Fruit fly (Drosophila melanogaster) whole organism, embryonic: ENCODE measurements around the gene Pxn.

Experiments
- Blimp-1 ChIP-seq: fragments of 200-800 bp; sonication (Bioruptor generic); optimal IDR thresholded peaks from 3 replicates; lab custom pipeline; 2018; ENCODE audit warnings: missing biosample characterization, missing genetic modification characterization, mild to moderate bottlenecking, moderate library complexity, missing genetic modification reagents
- CG10209 ChIP-seq: fragments of 200-800 bp; sonication (Bioruptor generic); optimal IDR thresholded peaks from 3 replicates; lab custom pipeline; 2017; ENCODE audit warnings: missing biosample characterization, mild to moderate bottlenecking, missing genetic modification characterization, missing genetic modification reagents
- CG11085 ChIP-seq: fragments of 200-800 bp; sonication (Bioruptor generic); IDR thresholded peaks from 2 replicates; pipeline ENCODE4 v1.3.6; 2022; ENCODE audit warnings: missing biosample characterization, missing genetic modification characterization
- CG11504 ChIP-seq: fragments of 200-800 bp; sonication (Bioruptor generic); optimal IDR thresholded peaks from 3 replicates; lab custom pipeline; 2019; ENCODE audit warnings: missing biosample characterization, mild to moderate bottlenecking, missing genetic modification characterization, moderate library complexity
- CG14014 ChIP-seq: fragments of 200-800 bp; sonication (Bioruptor generic); IDR thresholded peaks from 2 replicates; pipeline ENCODE4 v1.3.6; 2022; ENCODE audit warnings: missing biosample characterization, missing genetic modification characterization
- CG15479 ChIP-seq: fragments of 200-800 bp; sonication (Bioruptor generic); optimal IDR thresholded peaks from 3 replicates; lab custom pipeline; 2019; ENCODE audit warnings: missing biosample characterization, mild to moderate bottlenecking, missing genetic modification characterization, moderate library complexity
- CG16863 ChIP-seq: fragments of 200-800 bp; sonication (Bioruptor generic); optimal IDR thresholded peaks from 3 replicates; lab custom pipeline; 2016; ENCODE audit warnings: missing biosample characterization, missing genetic modification characterization
- CG2120 ChIP-seq: fragments of 200-800 bp; sonication (Bioruptor generic); optimal IDR thresholded peaks from 3 replicates; lab custom pipeline; 2016; ENCODE audit warnings: missing biosample characterization, missing genetic modification characterization
- CG34422 ChIP-seq: fragments of 200-800 bp; sonication (Bioruptor generic); IDR thresholded peaks from 3 replicates; pipeline ENCODE4 v1.3.6; 2022; ENCODE audit warnings: missing biosample characterization, missing genetic modification characterization
- CG3838 ChIP-seq: fragments of 200-800 bp; sonication (Bioruptor generic); optimal IDR thresholded peaks from 3 replicates; lab custom pipeline; 2016; ENCODE audit warnings: missing biosample characterization, missing genetic modification characterization
- CG43689 ChIP-seq: fragments of 200-800 bp; sonication (Bioruptor generic); IDR thresholded peaks from 2 replicates; pipeline ENCODE4 v1.3.6; 2022; ENCODE audit warnings: missing biosample characterization, missing genetic modification characterization
- CG4730 ChIP-seq: fragments of 200-800 bp; sonication (Bioruptor generic); IDR thresholded peaks from 2 replicates; pipeline ENCODE4 v1.3.6; 2022; ENCODE audit warnings: missing biosample characterization, missing genetic modification characterization
- CG6254 ChIP-seq: fragments of 200-800 bp; sonication (Bioruptor generic); optimal IDR thresholded peaks from 3 replicates; lab custom pipeline; 2017; ENCODE audit warnings: mild to moderate bottlenecking, missing biosample characterization, missing genetic modification reagents, missing genetic modification characterization
- CG6654 ChIP-seq: fragments of 200-800 bp; sonication (Bioruptor generic); optimal IDR thresholded peaks from 2 replicates; lab custom pipeline; 2017; ENCODE audit warnings: missing biosample characterization, mild to moderate bottlenecking, missing genetic modification characterization
- CG7963 ChIP-seq: fragments of 200-800 bp; sonication (Bioruptor generic); IDR thresholded peaks from 3 replicates; pipeline ENCODE4 v1.3.6; 2022; ENCODE audit warnings: missing biosample characterization, missing genetic modification characterization; ENCODE audit not compliant: partially characterized antibody
- CG8388 ChIP-seq: fragments of 200-800 bp; sonication (Bioruptor generic); optimal IDR thresholded peaks from 2 replicates; lab custom pipeline; 2019; ENCODE audit warnings: missing biosample characterization, mild to moderate bottlenecking, missing genetic modification characterization, moderate library complexity
- CG9215 ChIP-seq: fragments of 200-800 bp; sonication (Bioruptor generic); IDR thresholded peaks from 2 replicates; pipeline ENCODE4 v1.3.6; 2022; ENCODE audit warnings: missing biosample characterization, missing genetic modification characterization
- Chrac-16 ChIP-seq: fragments of 200-800 bp; sonication (Bioruptor generic); optimal IDR thresholded peaks from 3 replicates; lab custom pipeline; 2016; ENCODE audit warnings: missing biosample characterization, missing genetic modification characterization
- D ChIP-seq, 2 experiments: fragments of 200-800 bp in 1 of 2; fragments of >200 bp in 1 of 2; sonication (Bioruptor generic) in 1 of 2; optimal IDR thresholded peaks; 2 replicates in 1 of 2; 3 replicates in 1 of 2; lab custom pipeline; 2017; ENCODE audit warnings: mild to moderate bottlenecking in 1 of 2, missing biosample characterization in 1 of 2, missing genetic modification characterization in 1 of 2, missing genetic modification reagents in 1 of 2
- Drgx ChIP-seq: fragments of 200-800 bp; sonication (Bioruptor generic); IDR thresholded peaks from 2 replicates; pipeline ENCODE4 v1.3.6; 2022; ENCODE audit warnings: missing biosample characterization, missing genetic modification characterization
- HLH54F ChIP-seq: fragments of 200-800 bp; sonication (Bioruptor generic); optimal IDR thresholded peaks from 3 replicates; lab custom pipeline; 2016; ENCODE audit warnings: missing biosample characterization, missing genetic modification characterization
- Hr78 ChIP-seq, 2 experiments: fragments of 200-800 bp in 1 of 2; fragments of >200 bp in 1 of 2; sonication (Bioruptor generic) in 1 of 2; optimal IDR thresholded peaks; 2 replicates each; lab custom pipeline; 2017 to 2019; ENCODE audit warnings: missing biosample characterization in 2 of 2, missing genetic modification characterization in 2 of 2, mild to moderate bottlenecking in 1 of 2, moderate library complexity in 1 of 2
- MESR4 ChIP-seq: fragments of 200-800 bp; sonication (Bioruptor generic); optimal IDR thresholded peaks from 2 replicates; lab custom pipeline; 2018; ENCODE audit warnings: missing biosample characterization, mild to moderate bottlenecking, missing genetic modification characterization, moderate library complexity
- NK7.1 ChIP-seq: fragments of 200-800 bp; sonication (Bioruptor generic); optimal IDR thresholded peaks from 3 replicates; lab custom pipeline; 2016; ENCODE audit warnings: missing biosample characterization, missing genetic modification characterization
- Nf-YB ChIP-seq: fragments of 200-800 bp; sonication (Bioruptor generic); optimal IDR thresholded peaks from 3 replicates; lab custom pipeline; 2019; ENCODE audit warnings: missing biosample characterization, mild to moderate bottlenecking, missing genetic modification characterization, moderate library complexity
- Rfx ChIP-seq: fragments of 200-800 bp; sonication (Bioruptor generic); IDR thresholded peaks from 2 replicates; pipeline ENCODE4 v1.3.6; 2022; ENCODE audit warnings: missing biosample characterization, missing genetic modification characterization
- Taf1 ChIP-seq: fragments of 200-800 bp; sonication (Bioruptor generic); IDR thresholded peaks from 2 replicates; pipeline ENCODE4 v1.3.6; 2022; ENCODE audit warnings: missing biosample characterization, missing genetic modification characterization
- amos ChIP-seq: fragments of 200-800 bp; sonication (Bioruptor generic); IDR thresholded peaks from 2 replicates; pipeline ENCODE4 v1.3.6; 2022; ENCODE audit warnings: missing biosample characterization, missing genetic modification characterization; ENCODE audit not compliant: partially characterized antibody
- cas ChIP-seq: fragments of 200-800 bp; sonication (Bioruptor generic); IDR thresholded peaks from 2 replicates; pipeline ENCODE4 v1.3.6; 2022; ENCODE audit warnings: missing biosample characterization, missing genetic modification characterization
- cg ChIP-seq: fragments of 200-800 bp; sonication (Bioruptor generic); optimal IDR thresholded peaks from 3 replicates; lab custom pipeline; 2019; ENCODE audit warnings: missing biosample characterization, mild to moderate bottlenecking, missing genetic modification characterization, moderate library complexity
- chif ChIP-seq, 2 experiments: fragments of 200-800 bp; sonication (Bioruptor generic); optimal IDR thresholded peaks; 3 replicates each; lab custom pipeline; 2016; ENCODE audit warnings: missing biosample characterization in 2 of 2, missing genetic modification characterization in 2 of 2
- chm ChIP-seq: fragments of 200-800 bp; sonication (Bioruptor generic); IDR thresholded peaks from 2 replicates; pipeline ENCODE4 v1.3.6; 2022; ENCODE audit warnings: missing biosample characterization, missing genetic modification characterization
- croc ChIP-seq: fragments of 200-800 bp; sonication (Bioruptor generic); conservative IDR thresholded peaks from 3 replicates; pipeline ENCODE4 v1.3.6; 2022; ENCODE audit warnings: missing biosample characterization, missing genetic modification characterization
- dati ChIP-seq: fragments of 200-800 bp; sonication (Bioruptor generic); IDR thresholded peaks from 2 replicates; pipeline ENCODE4 v1.3.6; 2022; ENCODE audit warnings: missing biosample characterization, missing genetic modification characterization
- fd64A ChIP-seq: fragments of 200-800 bp; sonication (Bioruptor generic); optimal IDR thresholded peaks from 3 replicates; lab custom pipeline; 2018; ENCODE audit warnings: missing biosample characterization, mild to moderate bottlenecking, missing genetic modification characterization
- gsb ChIP-seq: fragments of 200-800 bp; sonication (Bioruptor generic); IDR thresholded peaks from 2 replicates; pipeline ENCODE4 v1.3.6; 2022; ENCODE audit warnings: missing biosample characterization, missing genetic modification characterization
- hth ChIP-seq: fragments of >200 bp; optimal IDR thresholded peaks from 2 replicates; lab custom pipeline; 2017; ENCODE audit warnings: inconsistent platforms
- jumu ChIP-seq: fragments of 200-800 bp; sonication (Bioruptor generic); optimal IDR thresholded peaks from 3 replicates; lab custom pipeline; 2016; ENCODE audit warnings: missing biosample characterization, missing genetic modification characterization
- repo ChIP-seq: fragments of 200-800 bp; sonication (Bioruptor generic); optimal IDR thresholded peaks from 2 replicates; lab custom pipeline; 2016; ENCODE audit warnings: missing biosample characterization, missing genetic modification characterization
- shn ChIP-seq: fragments of 200-800 bp; sonication (Bioruptor generic); optimal IDR thresholded peaks from 3 replicates; lab custom pipeline; 2016; ENCODE audit warnings: missing biosample characterization, missing genetic modification characterization
- slp2 ChIP-seq: fragments of 200-800 bp; sonication (Bioruptor generic); optimal IDR thresholded peaks from 2 replicates; lab custom pipeline; 2016; ENCODE audit warnings: missing biosample characterization, missing genetic modification characterization
- sna ChIP-seq: fragments of 200-800 bp; sonication (Bioruptor generic); IDR thresholded peaks from 2 replicates; pipeline ENCODE4 v1.3.6; 2022; ENCODE audit warnings: missing biosample characterization, missing genetic modification characterization; ENCODE audit not compliant: partially characterized antibody
- sob ChIP-seq: fragments of 200-800 bp; sonication (Bioruptor generic); IDR thresholded peaks from 2 replicates; pipeline ENCODE4 v1.3.6; 2022; ENCODE audit warnings: missing biosample characterization, missing genetic modification characterization
- sqz ChIP-seq: fragments of 200-800 bp; sonication (Bioruptor generic); optimal IDR thresholded peaks from 3 replicates; lab custom pipeline; 2018; ENCODE audit warnings: missing biosample characterization, mild to moderate bottlenecking, missing genetic modification characterization
- tap ChIP-seq: fragments of 200-800 bp; optimal IDR thresholded peaks from 3 replicates; lab custom pipeline; 2019; ENCODE audit warnings: missing biosample characterization, mild to moderate bottlenecking, missing genetic modification characterization, moderate library complexity
- tll ChIP-seq, 2 experiments: fragments of 200-800 bp in 1 of 2; fragments of >200 bp in 1 of 2; sonication (Bioruptor generic) in 1 of 2; optimal IDR thresholded peaks; 2 replicates each; lab custom pipeline; 2017 to 2019; ENCODE audit warnings: missing biosample characterization in 2 of 2, missing genetic modification characterization in 2 of 2, mild to moderate bottlenecking in 1 of 2, moderate library complexity in 1 of 2
- wek ChIP-seq: fragments of 200-800 bp; sonication (Bioruptor generic); optimal IDR thresholded peaks from 3 replicates; lab custom pipeline; 2018; ENCODE audit warnings: missing biosample characterization, mild to moderate bottlenecking, missing genetic modification characterization, moderate library complexity
- zfh1 ChIP-seq: fragments of 200-800 bp; sonication (Bioruptor generic); IDR thresholded peaks from 3 replicates; pipeline ENCODE4 v1.3.6; 2022; ENCODE audit warnings: missing biosample characterization, missing genetic modification characterization

The Pxn gene

dm6 chr3L:2586804-2587561, 42.9 kb downstream of the Pxn start, which contains the start of gene RpL8 (continued):
- TF ChIP-seq jumu (GFP tag; lab: Kevin White, UChicago) (peak; percentile 53), CG16863 (GFP tag; lab: Kevin White, UChicago) (peak; percentile 67), CG34422 (peak; percentile 87), slp2 (GFP tag; lab: Kevin White, UChicago) (peak; percentile 79), CG15479 (GFP tag; lab: Kevin White, UChicago) (no peak), shn (GFP tag; lab: Kevin White, UChicago) (peak; percentile 62), Chrac-16 (GFP tag; lab: Kevin White, UChicago) (peak; percentile 66), CG43689 (GFP tag; lab: Robert Waterston, UW) (peak; percentile 70), HLH54F (GFP tag; lab: Kevin White, UChicago) (peak; percentile 61), hth (lab: Kevin White, UChicago) (no peak), fd64A (GFP tag; lab: Kevin White, UChicago) (peak; percentile 91), dati (GFP tag; lab: Robert Waterston, UW) (peak; percentile 70; the same call in 1 of the 2 replicates), CG2120 (GFP tag; lab: Kevin White, UChicago) (peak; percentile 60), chif (GFP tag; optimal IDR thresholded peaks at IDR 0.05; lab: Kevin White, UChicago) (peak; percentile 53 to 75), D (optimal IDR thresholded peaks at IDR 0.05; lab: Kevin White, UChicago) (no peak), D (GFP tag; optimal IDR thresholded peaks at IDR 0.05; lab: Kevin White, UChicago) (peak; percentile 77), CG11085 (GFP tag; lab: Robert Waterston, UW) (peak; percentile 84), CG8388 (peak; percentile 62), zfh1 (GFP tag; lab: Robert Waterston, UW) (peak; percentile 89), CG14014 (peak; percentile 78), CG9215 (GFP tag; lab: Robert Waterston, UW) (peak; percentile 66), amos (GFP tag; lab: Robert Waterston, UW) (peak; percentile 82), sna (GFP tag; lab: Robert Waterston, UW) (0 out of 2 replicates have a peak, but pooled peaks have one; percentile 21), sqz (GFP tag; lab: Kevin White, UChicago) (peak; percentile 82), CG3838 (peak; percentile 4), cas (GFP tag; lab: Robert Waterston, UW) (peak; percentile 52; the same call in 1 of the 2 replicates), Taf1 (peak; percentile 41), CG7963 (GFP tag; lab: Robert Waterston, UW) (peak; percentile 37; the same call in 1 of the 3 replicates), croc (GFP tag; lab: Robert Waterston, UW) (peak; percentile 45; the same call in 2 of the 3 replicates), tll (GFP tag; optimal IDR thresholded peaks at IDR 0.05; lab: Kevin White, UChicago) (no peak), CG4730 (peak; percentile 58), wek (GFP tag; lab: Kevin White, UChicago) (peak; percentile 91), sob (GFP tag; lab: Robert Waterston, UW) (peak; percentile 85), NK7.1 (GFP tag; lab: Kevin White, UChicago) (peak; percentile 85), Blimp-1 (peak; percentile 41), CG6654 (GFP tag; lab: Kevin White, UChicago) (peak; percentile 56), cg (GFP tag; lab: Kevin White, UChicago) (no peak), CG10209 (GFP tag; lab: Kevin White, UChicago) (peak; percentile 86), Nf-YB (peak; percentile 63), Hr78 (GFP tag; optimal IDR thresholded peaks at IDR 0.05; lab: Kevin White, UChicago) (peak in 1 of 2 experiments; percentile 27), repo (GFP tag; lab: Kevin White, UChicago) (peak; percentile 66), MESR4 (peak; percentile 100), Drgx (GFP tag; lab: Robert Waterston, UW) (no peak; the same call in none of the 2 replicates), Rfx (GFP tag; lab: Robert Waterston, UW) (peak; percentile 92), CG11504 (peak; percentile 65), chm (GFP tag; lab: Robert Waterston, UW) (peak; percentile 97), CG6254 (GFP tag; lab: Kevin White, UChicago) (peak; percentile 85), tap (tag; lab: Kevin White, UChicago) (peak; percentile 25), gsb (GFP tag; lab: Robert Waterston, UW) (peak; percentile 57)
